Worm (Caenorhabditis elegans) whole organism, L3 larva: Measurements from ENCODE around the gene clc-1.

ENCODE experiments used
- ama-1 ChIP-seq: fragments of 150-350 bp; optimal IDR thresholded peaks from 2 replicates; lab custom pipeline; 2018
- fkh-10 ChIP-seq: sonication (generic microtip); optimal IDR thresholded peaks from 2 replicates; lab custom pipeline; 2017; ENCODE audit warnings: missing biosample characterization, missing genetic modification reagents, missing genetic modification characterization
- fos-1 ChIP-seq: fragments of 150-350 bp; optimal IDR thresholded peaks from 2 replicates; lab custom pipeline; 2014; ENCODE audit warnings: missing biosample characterization, missing genetic modification characterization
- jun-1 ChIP-seq: fragments of 150-350 bp; optimal IDR thresholded peaks from 2 replicates; lab custom pipeline; 2014; ENCODE audit warnings: missing biosample characterization, missing genetic modification reagents, missing genetic modification characterization
- lin-39 ChIP-seq: fragments of 150-350 bp; optimal IDR thresholded peaks from 2 replicates; lab custom pipeline; 2018; ENCODE audit warnings: missing biosample characterization, missing genetic modification reagents, missing genetic modification characterization
- lsy-12 ChIP-seq: sonication (generic microtip); optimal IDR thresholded peaks from 2 replicates; lab custom pipeline; 2016; ENCODE audit warnings: mild to moderate bottlenecking, missing genetic modification characterization, missing compliant biosample characterization
- unc-39 ChIP-seq: sonication (generic microtip); optimal IDR thresholded peaks from 4 replicates; lab custom pipeline; 2017; ENCODE audit warnings: missing biosample characterization, missing genetic modification characterization
- unc-62 ChIP-seq: fragments of 150-350 bp; sonication (generic microtip); optimal IDR thresholded peaks from 4 replicates; lab custom pipeline; 2014; ENCODE audit warnings: missing biosample characterization, missing genetic modification reagents, missing genetic modification characterization
- ztf-11 ChIP-seq: fragments of 150-350 bp; optimal IDR thresholded peaks from 2 replicates; lab custom pipeline; 2014; ENCODE audit warnings: missing biosample characterization, missing genetic modification characterization

DNA sequence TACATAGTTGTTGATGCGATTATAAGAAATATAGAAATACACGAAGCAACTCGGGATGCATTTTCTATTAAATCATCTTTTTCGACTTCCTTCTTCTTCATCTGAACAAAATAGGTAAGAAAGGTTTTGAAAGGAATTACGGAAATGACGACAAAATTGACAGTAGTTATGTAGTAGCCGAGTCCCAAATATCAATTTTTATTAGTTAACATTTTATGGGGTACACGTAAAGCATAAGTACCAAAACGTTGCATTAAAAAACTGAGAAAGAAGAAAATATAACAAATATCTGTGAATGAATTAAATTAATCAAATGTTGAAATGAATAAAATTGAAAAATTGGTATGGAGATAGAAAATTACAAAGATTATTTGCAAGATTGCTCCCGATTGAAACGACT lies 45.5 kb upstream of the clc-1 start, which contains the start of gene col-177:
- TF ChIP-seq fos-1 (no peak), unc-39 (tag; lab: Kevin White, UChicago) (no peak), lin-39 (tag; lab: Kevin White, UChicago) (no peak), fkh-10 (GFP tag; lab: Kevin White, UChicago) (no peak), lsy-12 (tag; lab: Kevin White, UChicago) (no peak), ztf-11 (tag; lab: Kevin White, UChicago) (no peak), jun-1 (tag; lab: Kevin White, UChicago) (no peak), unc-62 (GFP tag; lab: Kevin White, UChicago) (no peak), ama-1 (lab: Kevin White, UChicago) (no peak)
